Worm (Caenorhabditis elegans): ENCODE measurements around the gene srh-290.
A peak's percentile ranks its signal among the peaks of the same experiment; 100 is the strongest.

srh-290 gene

ce11 chrV:17790191-17790590 is at the start of gene srh-290:
Gene srh-290 (plus strand): TSS chrV:17790491.
- TF ChIP-seq W03F9.2 (tag; optimal IDR thresholded peaks at IDR 0.05) (no peak), dao-5 (tag; optimal IDR thresholded peaks at IDR 0.05) (no peak)

DNA sequence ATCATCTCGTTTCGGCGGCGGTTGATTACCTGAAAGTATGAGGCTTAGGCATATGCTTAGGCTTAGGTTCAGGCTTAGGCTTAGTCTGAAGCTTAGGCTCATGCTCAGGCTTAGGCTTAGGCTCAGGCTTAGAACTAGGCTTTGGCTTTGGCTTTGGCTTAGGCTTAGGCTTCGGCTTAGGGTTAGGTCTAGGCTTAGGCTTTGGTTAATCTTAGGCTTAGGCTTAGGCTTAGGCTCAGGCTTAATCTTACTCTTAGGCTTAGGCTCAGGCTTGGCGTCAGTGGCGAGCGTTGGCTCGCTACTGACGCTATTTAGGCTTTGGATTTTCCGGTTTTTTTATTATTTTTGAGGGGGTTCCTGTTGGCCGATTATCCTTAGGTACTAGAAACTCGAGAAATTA is 46.5 kb upstream of the srh-290 start:
- TF ChIP-seq him-1 (tag; optimal IDR thresholded peaks at IDR 0.05) (no peak), W03F9.2 (tag; optimal IDR thresholded peaks at IDR 0.05) (no peak)

DNA sequence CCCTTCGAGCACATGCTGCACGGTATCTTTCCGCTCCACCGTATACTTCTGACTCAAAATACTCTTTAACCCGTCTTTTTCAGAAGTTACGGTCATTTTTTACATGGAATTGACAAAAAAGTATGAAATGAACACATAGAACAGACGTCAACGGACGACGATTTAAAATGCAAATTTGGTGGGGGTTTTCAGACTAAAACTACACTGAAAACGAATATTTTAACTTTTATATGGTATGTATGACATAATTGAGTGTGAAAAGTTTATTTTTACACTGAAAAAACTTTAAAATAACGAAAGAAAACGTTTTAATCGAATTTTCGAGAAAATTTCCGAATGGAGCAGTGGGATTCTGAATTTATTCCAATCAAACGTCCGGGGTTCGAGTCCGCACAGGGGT is 43.3 kb upstream of the srh-290 start, which contains the start of gene twk-36:
twk-36 (minus strand) TSS at position 101 of the 400 bp plus-strand sequence.
- TF ChIP-seq him-1 (tag; optimal IDR thresholded peaks at IDR 0.05) (no peak), dao-5 (tag; optimal IDR thresholded peaks at IDR 0.05) (no peak)

- peak; percentile 8 for TF ChIP-seq him-1 (tag; optimal IDR thresholded peaks at IDR 0.05)
- no peak for TF ChIP-seq W03F9.2 (tag; optimal IDR thresholded peaks at IDR 0.05)
Measured at ce11 chrV:17749181-17749580, 41.1 kb upstream of the srh-290 start, which contains the start of gene R12G8.1. Gene R12G8.1 (minus strand): TSS chrV:17749243.

- TF ChIP-seq dao-5 (tag; optimal IDR thresholded peaks at IDR 0.05) (no peak), him-1 (tag; optimal IDR thresholded peaks at IDR 0.05) (no peak), W03F9.2 (tag; optimal IDR thresholded peaks at IDR 0.05) (no peak)
Measured at ce11 chrV:17752340-17752739, 38.0 kb upstream of the srh-290 start.

DNA sequence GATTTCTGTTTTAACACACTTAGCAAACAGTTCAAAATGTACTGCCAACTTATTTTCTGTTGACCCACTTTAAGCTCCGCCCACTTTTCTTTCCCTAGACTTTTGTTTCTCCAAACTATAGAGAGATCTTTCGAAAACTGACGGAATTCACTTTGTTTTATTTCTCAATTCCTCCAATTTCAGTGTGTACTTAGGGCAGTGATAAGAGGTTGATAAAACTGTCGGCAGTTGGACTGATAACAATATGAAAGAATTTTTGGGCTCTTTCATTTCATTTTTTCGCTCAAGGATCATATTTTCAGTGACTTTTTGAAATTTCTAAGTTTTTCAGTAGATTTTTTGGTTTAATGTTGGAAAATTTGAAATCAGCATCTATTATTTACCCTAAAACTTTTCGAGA is 35.3 kb upstream of the srh-290 start:
- TF ChIP-seq dao-5 (tag; optimal IDR thresholded peaks at IDR 0.05) (no peak), him-1 (tag; optimal IDR thresholded peaks at IDR 0.05) (no peak), W03F9.2 (tag; optimal IDR thresholded peaks at IDR 0.05) (no peak)

DNA sequence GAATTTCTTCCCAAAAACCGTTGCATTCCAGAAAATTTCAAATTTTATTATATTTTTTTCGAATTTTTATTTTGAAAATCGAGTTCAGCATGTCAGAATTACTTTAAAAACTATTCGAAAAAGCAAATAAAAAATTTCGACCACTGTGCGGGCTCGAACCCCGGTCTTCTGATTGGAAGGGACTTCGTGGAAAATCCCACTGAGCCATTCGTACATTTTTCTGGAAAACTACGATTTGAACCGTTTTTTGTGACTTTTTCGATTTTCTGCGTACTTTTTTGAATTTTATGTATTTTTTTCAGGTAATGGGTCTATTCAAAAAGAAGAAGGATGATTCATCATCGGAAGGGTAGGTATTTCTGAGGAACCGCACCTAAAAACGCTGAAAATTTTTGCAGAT is 34.7 kb upstream of the srh-290 start, which contains the start of gene pgp-9:
pgp-9 (plus strand) TSS at position 301 of the 400 bp plus-strand sequence.
- TF ChIP-seq him-1 (tag; optimal IDR thresholded peaks at IDR 0.05) (no peak), dao-5 (tag; optimal IDR thresholded peaks at IDR 0.05) (no peak), W03F9.2 (tag; optimal IDR thresholded peaks at IDR 0.05) (no peak)

DNA sequence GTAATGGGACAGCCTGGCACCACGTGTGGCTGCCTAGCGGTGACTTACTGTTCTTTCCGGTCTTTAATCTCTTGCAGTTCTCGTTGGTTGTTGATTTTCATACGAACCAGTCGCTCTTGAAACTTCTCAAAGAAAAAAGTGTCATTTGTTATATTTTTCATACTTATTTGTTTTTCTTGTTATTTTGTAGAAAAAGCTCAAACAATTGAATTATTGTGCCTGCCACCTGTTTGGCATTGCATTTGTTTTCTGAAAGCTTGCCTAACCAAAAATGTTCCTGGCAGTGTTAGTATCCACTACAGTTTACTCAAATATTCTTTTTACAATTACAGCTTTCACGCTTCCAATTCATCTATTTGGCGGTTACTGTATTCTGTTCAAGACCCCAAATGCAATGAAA is 25.2 kb upstream of the srh-290 start, which contains the start of the genes C47A10.16 and srh-283:
C47A10.16 (minus strand) TSS at position 101 of the 400 bp plus-strand sequence.
srh-283 (plus strand) TSS at position 272 of the 400 bp plus-strand sequence.
- TF ChIP-seq W03F9.2 (tag; optimal IDR thresholded peaks at IDR 0.05) (no peak), him-1 (tag; optimal IDR thresholded peaks at IDR 0.05) (no peak), dao-5 (tag; optimal IDR thresholded peaks at IDR 0.05) (no peak)

ce11 chrV:17767249-17767648 is 23.0 kb upstream of the srh-290 start, which contains the start of gene srh-284:
Gene srh-284 (plus strand): TSS chrV:17767549.
- TF ChIP-seq W03F9.2 (tag; optimal IDR thresholded peaks at IDR 0.05) (no peak), him-1 (tag; optimal IDR thresholded peaks at IDR 0.05) (no peak), dao-5 (tag; optimal IDR thresholded peaks at IDR 0.05) (no peak)

- no peak for TF ChIP-seq him-1 (tag; optimal IDR thresholded peaks at IDR 0.05)
- TF ChIP-seq dao-5 (tag; optimal IDR thresholded peaks at IDR 0.05): no peak
- no peak for TF ChIP-seq W03F9.2 (tag; optimal IDR thresholded peaks at IDR 0.05)
Measured at ce11 chrV:17767768-17768167, 22.5 kb upstream of the srh-290 start.

DNA sequence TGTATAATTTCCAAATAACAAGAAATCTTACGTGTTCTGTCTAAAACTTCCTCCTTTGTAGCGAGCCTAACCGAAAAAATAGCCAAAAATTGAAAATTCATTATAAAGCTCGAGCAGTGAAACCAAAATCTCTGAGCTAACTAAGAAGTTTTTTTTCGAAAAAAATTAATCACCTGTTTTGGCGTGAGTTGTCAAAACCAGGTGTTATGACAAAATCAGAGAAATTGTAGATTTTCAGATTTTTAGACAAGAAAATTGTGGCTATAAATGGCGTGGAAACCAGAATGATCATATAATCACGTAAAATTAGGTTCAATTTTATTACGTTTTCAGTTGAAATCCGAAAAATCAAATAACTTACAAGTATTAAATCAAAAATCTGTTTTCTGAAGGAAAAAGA is 17.2 kb upstream of the srh-290 start, which contains the start of gene sre-21:
sre-21 (minus strand) TSS at position 101 of the 400 bp plus-strand sequence.
- no peak for TF ChIP-seq him-1 (tag; optimal IDR thresholded peaks at IDR 0.05)

ce11 chrV:17777127-17777526 is 13.2 kb upstream of the srh-290 start, which contains the start of gene ddo-1:
Gene ddo-1 (minus strand): TSS chrV:17777227.
- TF ChIP-seq him-1 (tag; optimal IDR thresholded peaks at IDR 0.05) (no peak), W03F9.2 (tag; optimal IDR thresholded peaks at IDR 0.05) (no peak), dao-5 (tag; optimal IDR thresholded peaks at IDR 0.05) (no peak)

- no peak for TF ChIP-seq dao-5 (tag; optimal IDR thresholded peaks at IDR 0.05)
- TF ChIP-seq him-1 (tag; optimal IDR thresholded peaks at IDR 0.05): no peak
- no peak for TF ChIP-seq W03F9.2 (tag; optimal IDR thresholded peaks at IDR 0.05)
Measured at ce11 chrV:17777624-17778023, 12.7 kb upstream of the srh-290 start, which contains the start of gene C47A10.12. Gene C47A10.12 (plus strand): TSS chrV:17777924.

ce11 chrV:17780285-17780684 is 10.0 kb upstream of the srh-290 start:
- no peak for TF ChIP-seq him-1 (tag; optimal IDR thresholded peaks at IDR 0.05)
- TF ChIP-seq dao-5 (tag; optimal IDR thresholded peaks at IDR 0.05): no peak
- TF ChIP-seq W03F9.2 (tag; optimal IDR thresholded peaks at IDR 0.05): no peak

ce11 chrV:17783542-17783941 is 6.7 kb upstream of the srh-290 start, which contains the start of gene srab-12:
Gene srab-12 (minus strand): TSS chrV:17783642.
- TF ChIP-seq him-1 (tag; optimal IDR thresholded peaks at IDR 0.05) (no peak), W03F9.2 (tag; optimal IDR thresholded peaks at IDR 0.05) (no peak), dao-5 (tag; optimal IDR thresholded peaks at IDR 0.05) (no peak)
